Fruit fly (Drosophila melanogaster) whole organism, embryonic: Measurements from ENCODE around the gene CG6168.

Source experiments
- Aef1 ChIP-seq: fragments of 200-800 bp; sonication (Bioruptor generic); IDR thresholded peaks from 3 replicates; pipeline ENCODE4 v1.3.6; 2022; ENCODE audit warnings: missing biosample characterization, missing genetic modification characterization
- CG10462 ChIP-seq: fragments of 200-800 bp; sonication (Bioruptor generic); optimal IDR thresholded peaks from 2 replicates; lab custom pipeline; 2016; ENCODE audit warnings: missing biosample characterization, missing genetic modification characterization
- CG11696 ChIP-seq: fragments of 200-800 bp; sonication (Bioruptor generic); IDR thresholded peaks from 2 replicates; pipeline ENCODE4 v1.3.6; 2022; ENCODE audit warnings: missing biosample characterization, missing genetic modification characterization
- CG1602 ChIP-seq: fragments of 200-800 bp; sonication (Bioruptor generic); optimal IDR thresholded peaks from 3 replicates; lab custom pipeline; 2016; ENCODE audit warnings: missing biosample characterization, missing genetic modification characterization
- CG17328 ChIP-seq: fragments of 200-800 bp; sonication (Bioruptor generic); IDR thresholded peaks from 2 replicates; pipeline ENCODE4 v1.3.6; 2022; ENCODE audit warnings: missing biosample characterization, missing genetic modification characterization
- CG17359 ChIP-seq: fragments of 200-800 bp; sonication (Bioruptor generic); optimal IDR thresholded peaks from 3 replicates; lab custom pipeline; 2018; ENCODE audit warnings: missing biosample characterization, mild to moderate bottlenecking, missing genetic modification characterization, moderate library complexity
- CG17568 ChIP-seq: fragments of 200-800 bp; sonication (Bioruptor generic); optimal IDR thresholded peaks from 2 replicates; lab custom pipeline; 2018; ENCODE audit warnings: missing biosample characterization, mild to moderate bottlenecking, missing genetic modification characterization, moderate library complexity
- CG17829 ChIP-seq: fragments of 200-800 bp; optimal IDR thresholded peaks from 2 replicates; lab custom pipeline; 2019; ENCODE audit warnings: missing biosample characterization, mild to moderate bottlenecking, missing genetic modification characterization, moderate library complexity
- CG17912 ChIP-seq: fragments of 200-800 bp; sonication (Bioruptor generic); optimal IDR thresholded peaks from 2 replicates; lab custom pipeline; 2018; ENCODE audit warnings: missing biosample characterization, mild to moderate bottlenecking, missing genetic modification characterization
- CG18011 ChIP-seq: fragments of 200-800 bp; sonication (Bioruptor generic); optimal IDR thresholded peaks from 2 replicates; lab custom pipeline; 2017; ENCODE audit warnings: missing biosample characterization, missing genetic modification characterization, mild to moderate bottlenecking, moderate library complexity, missing genotype
- CG2875 ChIP-seq: fragments of 200-800 bp; sonication (Bioruptor generic); optimal IDR thresholded peaks from 2 replicates; lab custom pipeline; 2017; ENCODE audit warnings: missing biosample characterization, mild to moderate bottlenecking, missing genetic modification characterization, missing genetic modification reagents
- CG32767 ChIP-seq: fragments of 200-800 bp; sonication (Bioruptor generic); IDR thresholded peaks from 2 replicates; pipeline ENCODE4 v1.3.6; 2022; ENCODE audit warnings: missing biosample characterization, missing genetic modification characterization
- CG43689 ChIP-seq: fragments of 200-800 bp; sonication (Bioruptor generic); IDR thresholded peaks from 2 replicates; pipeline ENCODE4 v1.3.6; 2022; ENCODE audit warnings: missing biosample characterization, missing genetic modification characterization
- CG7745 ChIP-seq: fragments of 200-800 bp; sonication (Bioruptor generic); optimal IDR thresholded peaks from 2 replicates; lab custom pipeline; 2018; ENCODE audit warnings: missing biosample characterization, mild to moderate bottlenecking, missing genetic modification characterization, moderate library complexity
- CG7786 ChIP-seq: fragments of 200-800 bp; sonication (Bioruptor generic); optimal IDR thresholded peaks from 2 replicates; lab custom pipeline; 2016; ENCODE audit warnings: missing biosample characterization, missing genetic modification characterization
- CG8281 ChIP-seq: fragments of 200-800 bp; sonication (Bioruptor generic); optimal IDR thresholded peaks from 2 replicates; lab custom pipeline; 2018; ENCODE audit warnings: missing biosample characterization, mild to moderate bottlenecking, missing genetic modification characterization, moderate library complexity
- CG8359 ChIP-seq: fragments of 200-800 bp; sonication (Bioruptor generic); optimal IDR thresholded peaks from 2 replicates; lab custom pipeline; 2017; ENCODE audit warnings: missing biosample characterization, mild to moderate bottlenecking, missing genetic modification characterization, borderline replicate concordance
- CG8924 ChIP-seq: fragments of 200-800 bp; optimal IDR thresholded peaks from 3 replicates; lab custom pipeline; 2019; ENCODE audit warnings: missing biosample characterization, mild to moderate bottlenecking, missing genetic modification characterization, moderate library complexity
- Dbx ChIP-seq: fragments of 200-800 bp; sonication (Bioruptor generic); IDR thresholded peaks from 3 replicates; pipeline ENCODE4 v1.3.6; 2022; ENCODE audit warnings: missing biosample characterization, missing genetic modification characterization
- Eip74EF ChIP-seq, 2 experiments: fragments of 200-800 bp in 1 of 2; fragments of >200 bp in 1 of 2; sonication (Bioruptor generic) in 1 of 2; optimal IDR thresholded peaks; 2 replicates each; lab custom pipeline; 2017 to 2019; ENCODE audit warnings: missing biosample characterization in 2 of 2, missing genetic modification characterization in 2 of 2, mild to moderate bottlenecking in 1 of 2, moderate library complexity in 1 of 2
- Fer1 ChIP-seq: fragments of 200-800 bp; sonication (Bioruptor generic); optimal IDR thresholded peaks from 2 replicates; lab custom pipeline; 2017; ENCODE audit warnings: missing biosample characterization, mild to moderate bottlenecking, missing genetic modification characterization
- Fer2 ChIP-seq: fragments of 200-800 bp; sonication (Bioruptor generic); optimal IDR thresholded peaks from 2 replicates; lab custom pipeline; 2018; ENCODE audit warnings: missing biosample characterization, mild to moderate bottlenecking, missing genetic modification characterization, moderate library complexity
- Fer3 ChIP-seq: fragments of 200-800 bp; sonication (Bioruptor generic); optimal IDR thresholded peaks from 2 replicates; lab custom pipeline; 2018; ENCODE audit warnings: missing biosample characterization, mild to moderate bottlenecking, missing genetic modification characterization, moderate library complexity
- HLH54F ChIP-seq: fragments of 200-800 bp; sonication (Bioruptor generic); optimal IDR thresholded peaks from 3 replicates; lab custom pipeline; 2016; ENCODE audit warnings: missing biosample characterization, missing genetic modification characterization
- Lpt ChIP-seq: fragments of >200 bp; optimal IDR thresholded peaks from 2 replicates; lab custom pipeline; 2018; ENCODE audit warnings: missing biosample characterization, missing genetic modification characterization
- MTF-1 ChIP-seq: fragments of 200-800 bp; sonication (Bioruptor generic); optimal IDR thresholded peaks from 2 replicates; lab custom pipeline; 2018; ENCODE audit warnings: missing biosample characterization, mild to moderate bottlenecking, missing genetic modification characterization, borderline replicate concordance
- Mad ChIP-seq: fragments of 200-800 bp; sonication (Bioruptor generic); optimal IDR thresholded peaks from 2 replicates; lab custom pipeline; 2016; ENCODE audit warnings: missing biosample characterization, missing genetic modification characterization
- Sox100B ChIP-seq: fragments of 200-800 bp; sonication (Bioruptor generic); optimal IDR thresholded peaks from 3 replicates; lab custom pipeline; 2018; ENCODE audit warnings: missing biosample characterization, mild to moderate bottlenecking, missing genetic modification characterization
- Vsx1 ChIP-seq: fragments of 200-800 bp; sonication (Bioruptor generic); optimal IDR thresholded peaks from 2 replicates; lab custom pipeline; 2017; ENCODE audit warnings: missing biosample characterization, mild to moderate bottlenecking, missing genetic modification characterization, missing genetic modification reagents
- Xrp1 ChIP-seq: fragments of 200-800 bp; sonication (Bioruptor generic); IDR thresholded peaks from 2 replicates; pipeline ENCODE4 v1.3.6; 2022; ENCODE audit warnings: missing biosample characterization, missing genetic modification characterization
- YL-1 ChIP-seq: fragments of 200-800 bp; sonication (Bioruptor generic); optimal IDR thresholded peaks from 3 replicates; lab custom pipeline; 2017; ENCODE audit warnings: missing biosample characterization, mild to moderate bottlenecking, missing genetic modification characterization
- bowl ChIP-seq: fragments of 200-800 bp; sonication (Bioruptor generic); IDR thresholded peaks from 2 replicates; pipeline ENCODE4 v1.3.6; 2022; ENCODE audit warnings: missing biosample characterization, missing genetic modification characterization
- cas ChIP-seq: fragments of 200-800 bp; sonication (Bioruptor generic); IDR thresholded peaks from 2 replicates; pipeline ENCODE4 v1.3.6; 2022; ENCODE audit warnings: missing biosample characterization, missing genetic modification characterization
- cato ChIP-seq: fragments of 200-800 bp; sonication (Bioruptor generic); optimal IDR thresholded peaks from 2 replicates; lab custom pipeline; 2016; ENCODE audit warnings: missing biosample characterization, missing genetic modification characterization, borderline replicate concordance
- crc ChIP-seq: fragments of 200-800 bp; sonication (Bioruptor generic); optimal IDR thresholded peaks from 2 replicates; lab custom pipeline; 2016; ENCODE audit warnings: missing biosample characterization, missing genetic modification characterization
- cwo ChIP-seq: fragments of 200-800 bp; sonication (Bioruptor generic); optimal IDR thresholded peaks from 3 replicates; lab custom pipeline; 2017; ENCODE audit warnings: missing biosample characterization, missing genetic modification characterization, mild to moderate bottlenecking, moderate library complexity, missing genetic modification reagents
- exex ChIP-seq: fragments of 200-800 bp; sonication (Bioruptor generic); optimal IDR thresholded peaks from 4 replicates; lab custom pipeline; 2018; ENCODE audit warnings: missing biosample characterization, mild to moderate bottlenecking, missing genetic modification characterization, moderate library complexity
- fu2 ChIP-seq: fragments of 200-800 bp; sonication (Bioruptor generic); optimal IDR thresholded peaks from 2 replicates; lab custom pipeline; 2016; ENCODE audit warnings: missing biosample characterization, missing genetic modification characterization
- gcm2 ChIP-seq: fragments of 200-800 bp; sonication (Bioruptor generic); optimal IDR thresholded peaks from 2 replicates; lab custom pipeline; 2016; ENCODE audit warnings: missing biosample characterization, missing genetic modification characterization
- gro ChIP-seq: fragments of 200-800 bp; sonication (Bioruptor generic); optimal IDR thresholded peaks from 2 replicates; lab custom pipeline; 2016; ENCODE audit warnings: missing biosample characterization, missing genetic modification characterization
- onecut ChIP-seq: fragments of 200-800 bp; sonication (Bioruptor generic); IDR thresholded peaks from 2 replicates; pipeline ENCODE4 v1.3.6; 2022; ENCODE audit warnings: missing biosample characterization, missing genetic modification characterization
- otp ChIP-seq: fragments of 200-800 bp; sonication (Bioruptor generic); IDR thresholded peaks from 3 replicates; pipeline ENCODE4, ENCODE4 v1.3.6; 2022; ENCODE audit warnings: missing biosample characterization, missing genetic modification characterization
- pho ChIP-seq: fragments of 200-800 bp; sonication (Bioruptor generic); optimal IDR thresholded peaks from 2 replicates; lab custom pipeline; 2016; ENCODE audit warnings: missing biosample characterization, missing genetic modification characterization
- phol ChIP-seq: fragments of 200-800 bp; sonication (Bioruptor generic); optimal IDR thresholded peaks from 3 replicates; lab custom pipeline; 2018; ENCODE audit warnings: missing biosample characterization, mild to moderate bottlenecking, missing genetic modification characterization, moderate library complexity
- pzg ChIP-seq: fragments of 200-800 bp; sonication (Bioruptor generic); optimal IDR thresholded peaks from 3 replicates; lab custom pipeline; 2018; ENCODE audit warnings: missing biosample characterization, mild to moderate bottlenecking, missing genetic modification characterization, moderate library complexity
- shn ChIP-seq: fragments of 200-800 bp; sonication (Bioruptor generic); optimal IDR thresholded peaks from 3 replicates; lab custom pipeline; 2016; ENCODE audit warnings: missing biosample characterization, missing genetic modification characterization
- ssp ChIP-seq: fragments of 200-800 bp; sonication (Bioruptor generic); IDR thresholded peaks from 2 replicates; pipeline ENCODE4 v1.3.6; 2022; ENCODE audit warnings: missing biosample characterization, missing genetic modification characterization
- stc ChIP-seq: fragments of 200-800 bp; sonication (Bioruptor generic); IDR thresholded peaks from 2 replicates; pipeline ENCODE4 v1.3.6; 2022; ENCODE audit warnings: missing biosample characterization, missing genetic modification characterization
- zfh2 ChIP-seq: fragments of 200-800 bp; sonication (Bioruptor generic); optimal IDR thresholded peaks from 2 replicates; lab custom pipeline; 2016; ENCODE audit warnings: missing biosample characterization, missing genetic modification characterization

CG6168 gene

dm6 chr3L:11368319-11369299 is 47.1 kb upstream of the CG6168 start (continued):
- TF ChIP-seq Fer1 (GFP tag; lab: Kevin White, UChicago) (no peak), Lpt (no peak), cato (no peak), cas (GFP tag; lab: Robert Waterston, UW) (no peak), CG10462 (GFP tag; lab: Kevin White, UChicago) (no peak), phol (tag; lab: Kevin White, UChicago) (peak; percentile 50), CG7745 (no peak), fu2 (GFP tag; lab: Kevin White, UChicago) (no peak), CG18011 (GFP tag; lab: Kevin White, UChicago) (no peak), onecut (GFP tag; lab: Robert Waterston, UW) (no peak), Xrp1 (GFP tag; lab: Robert Waterston, UW) (no peak), crc (GFP tag; lab: Kevin White, UChicago) (no peak), CG17912 (no peak), CG8281 (tag; lab: Kevin White, UChicago) (no peak), CG17568 (GFP tag; lab: Kevin White, UChicago) (no peak), pho (GFP tag; lab: Kevin White, UChicago) (no peak), CG11696 (GFP tag; lab: Robert Waterston, UW) (no peak), CG32767 (GFP tag; lab: Robert Waterston, UW) (no peak), CG17829 (tag; lab: Kevin White, UChicago) (peak; percentile 12), CG43689 (GFP tag; lab: Robert Waterston, UW) (no peak), CG17359 (tag; lab: Kevin White, UChicago) (peak; percentile 18), cwo (GFP tag; lab: Kevin White, UChicago) (no peak), shn (GFP tag; lab: Kevin White, UChicago) (no peak), Dbx (GFP tag; lab: Robert Waterston, UW) (no peak), exex (tag; lab: Kevin White, UChicago) (no peak), CG2875 (GFP tag; lab: Kevin White, UChicago) (no peak), Mad (GFP tag; lab: Kevin White, UChicago) (no peak), CG1602 (no peak), stc (GFP tag; lab: Robert Waterston, UW) (0 out of 2 replicates have a peak, but pooled peaks have one; percentile 41), Sox100B (GFP tag; lab: Kevin White, UChicago) (peak; percentile 41), gro (no peak), Fer3 (tag; lab: Kevin White, UChicago) (no peak), Vsx1 (no peak), zfh2 (GFP tag; lab: Kevin White, UChicago) (no peak), bowl (GFP tag; lab: Robert Waterston, UW) (no peak), CG7786 (no peak), Fer2 (tag; lab: Kevin White, UChicago) (no peak), CG8359 (GFP tag; lab: Kevin White, UChicago) (no peak), ssp (GFP tag; lab: Robert Waterston, UW) (no peak), Aef1 (no peak), MTF-1 (no peak), Eip74EF (GFP tag; optimal IDR thresholded peaks at IDR 0.05; lab: Kevin White, UChicago) (no peak), pzg (no peak), CG17328 (GFP tag; lab: Robert Waterston, UW) (0 out of 2 replicates have a peak, but pooled peaks have one; percentile 8), gcm2 (GFP tag; lab: Kevin White, UChicago) (no peak), YL-1 (no peak), HLH54F (GFP tag; lab: Kevin White, UChicago) (no peak), otp (GFP tag; lab: Robert Waterston, UW) (0 out of 3 replicates have a peak, but pooled peaks have one; percentile 8), CG8924 (no peak)
